Worm (Caenorhabditis elegans): ENCODE data around the gene T27F7.12.

ce11 chrII:4942829-4943228, 47.1 kb upstream of the T27F7.12 start:
- no peak for TF ChIP-seq unc-62 (GFP tag; optimal IDR thresholded peaks at IDR 0.05)
- TF ChIP-seq skn-1 (tag; optimal IDR thresholded peaks at IDR 0.05): no peak
- no peak for TF ChIP-seq lin-39 (tag; optimal IDR thresholded peaks at IDR 0.05)
- TF ChIP-seq ceh-9 (tag; optimal IDR thresholded peaks at IDR 0.05): no peak
- no peak for TF ChIP-seq nhr-11 (tag; optimal IDR thresholded peaks at IDR 0.05)
- no peak for TF ChIP-seq elt-1 (tag; optimal IDR thresholded peaks at IDR 0.05)
- TF ChIP-seq zag-1 (tag; optimal IDR thresholded peaks at IDR 0.05): no peak
- TF ChIP-seq mdl-1 (tag; optimal IDR thresholded peaks at IDR 0.05): no peak
- TF ChIP-seq ztf-4 (tag; optimal IDR thresholded peaks at IDR 0.05): no peak
- TF ChIP-seq ceh-82 (tag; optimal IDR thresholded peaks at IDR 0.05): no peak
- no peak for TF ChIP-seq nhr-25 (tag; optimal IDR thresholded peaks at IDR 0.05)
- TF ChIP-seq aly-2 (tag; optimal IDR thresholded peaks at IDR 0.05): no peak
